Fruit fly (Drosophila melanogaster): ENCODE results near the gene djl.
A peak's percentile ranks its signal among the peaks of the same experiment; 100 is the strongest.

djl gene

DNA sequence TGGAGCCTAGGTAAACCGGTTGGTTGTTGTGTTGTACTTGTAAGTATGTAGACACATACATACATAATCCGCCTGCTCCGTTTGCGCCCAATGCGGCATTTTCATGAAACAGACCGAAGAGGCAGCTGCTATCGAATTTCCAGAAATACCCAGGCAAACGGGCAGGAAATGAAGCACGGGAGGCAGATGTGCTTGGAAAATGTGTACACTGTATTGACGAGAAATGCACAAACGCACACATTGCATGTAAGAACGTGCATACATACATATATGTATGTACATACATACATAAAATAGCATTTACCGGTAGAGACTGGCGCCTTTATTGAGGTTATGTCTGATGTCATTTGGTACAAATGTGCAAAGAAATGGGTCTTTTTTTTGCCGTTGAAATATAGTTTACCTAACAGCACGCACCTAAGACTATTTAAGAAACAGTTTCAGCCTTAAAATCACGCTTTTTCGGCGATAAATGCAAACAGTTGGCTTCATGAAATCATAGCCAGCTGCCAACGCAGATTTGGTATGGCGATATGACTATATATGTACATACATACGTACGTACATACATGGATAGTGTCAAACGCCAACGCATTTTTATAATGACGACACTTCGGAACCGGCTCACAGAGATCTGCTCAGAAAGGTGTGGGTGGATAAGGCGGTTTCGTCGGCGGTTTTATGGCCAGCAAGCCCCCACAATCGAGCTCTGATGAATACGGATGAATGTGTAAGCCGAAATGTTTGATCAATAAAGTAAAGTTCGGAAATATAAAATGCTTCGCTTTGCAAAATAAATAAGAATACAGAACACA lies 29.2 kb downstream of the djl start:
- TF ChIP-seq dsx (GFP tag; optimal IDR thresholded peaks at IDR 0.05; ENCODE audit: poor library complexity, severe bottlenecking) (peak; percentile 32), ss (GFP tag; optimal IDR thresholded peaks at IDR 0.05) (peak in 1 of 2 experiments; percentile 13), achi (GFP tag; optimal IDR thresholded peaks at IDR 0.05) (peak; percentile 2), Ets21C (GFP tag; optimal IDR thresholded peaks at IDR 0.05) (no peak), CG6808 (GFP tag; optimal IDR thresholded peaks at IDR 0.05) (peak; percentile 35), Met (GFP tag; optimal IDR thresholded peaks at IDR 0.05) (peak; percentile 12), Sox15 (GFP tag; optimal IDR thresholded peaks at IDR 0.05) (no peak), pdm3 (GFP tag; optimal IDR thresholded peaks at IDR 0.05) (no peak), CG6854 (GFP tag; optimal IDR thresholded peaks at IDR 0.05) (peak; percentile 2), Hr4 (GFP tag; optimal IDR thresholded peaks at IDR 0.05) (no peak), fkh (GFP tag; optimal IDR thresholded peaks at IDR 0.05) (peak; percentile 42), Eip78C (GFP tag) (peak; percentile 42), svp (GFP tag) (peak; percentile 11), topi (GFP tag; optimal IDR thresholded peaks at IDR 0.05) (no peak), CG3919 (GFP tag; optimal IDR thresholded peaks at IDR 0.05) (no peak), Smox (GFP tag; optimal IDR thresholded peaks at IDR 0.05) (no peak), Hr38 (GFP tag; optimal IDR thresholded peaks at IDR 0.05) (no peak), Lpt (GFP tag; optimal IDR thresholded peaks at IDR 0.05) (peak; percentile 67)

DNA sequence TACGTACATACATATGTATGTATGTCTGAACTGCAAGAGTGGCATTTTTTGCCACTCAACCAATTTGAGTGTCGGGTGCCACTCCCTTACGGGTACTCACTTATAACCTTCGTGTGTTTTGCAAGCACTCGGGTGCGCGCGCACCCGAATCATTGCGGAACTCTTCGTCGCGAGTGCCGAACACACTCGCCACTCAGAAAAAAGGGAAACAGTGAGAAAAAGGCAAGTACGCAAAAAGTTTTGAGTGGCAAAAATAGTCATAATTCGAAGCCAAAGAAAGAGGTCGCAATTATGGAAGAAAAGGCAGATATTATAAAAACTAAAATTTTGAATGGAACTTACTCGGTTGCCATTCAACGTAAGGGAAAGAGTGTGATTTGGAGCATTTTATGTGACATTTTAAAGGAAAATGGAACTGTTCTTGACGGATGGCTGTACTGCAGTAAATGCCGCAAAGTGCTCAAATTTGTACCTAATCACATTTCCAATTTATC lies 29.8 kb downstream of the djl start:
- TF ChIP-seq CG6854 (GFP tag; optimal IDR thresholded peaks at IDR 0.05) (no peak), spab (GFP tag; optimal IDR thresholded peaks at IDR 0.05) (no peak), CG11762 (GFP tag; optimal IDR thresholded peaks at IDR 0.05; ENCODE audit: insufficient read depth) (no peak), vri (GFP tag; optimal IDR thresholded peaks at IDR 0.05) (no peak), salr (GFP tag; optimal IDR thresholded peaks at IDR 0.05) (peak in 1 of 2 experiments; percentile 3), Gug (GFP tag; IDR thresholded peaks at IDR 0.05) (no peak), CG32006 (GFP tag; optimal IDR thresholded peaks at IDR 0.05) (no peak), Sox102F (GFP tag; optimal IDR thresholded peaks at IDR 0.05) (no peak), CG11902 (GFP tag; optimal IDR thresholded peaks at IDR 0.05) (no peak), CG6792 (GFP tag; optimal IDR thresholded peaks at IDR 0.05) (no peak), CG8319 (GFP tag; optimal IDR thresholded peaks at IDR 0.05) (no peak), fd85E (GFP tag; optimal IDR thresholded peaks at IDR 0.05) (no peak), Hr4 (GFP tag; optimal IDR thresholded peaks at IDR 0.05) (peak; percentile 26), CG3032 (tag; optimal IDR thresholded peaks at IDR 0.05) (peak; percentile 4), achi (GFP tag; optimal IDR thresholded peaks at IDR 0.05) (no peak), CG8632 (GFP tag; optimal IDR thresholded peaks at IDR 0.05) (peak; percentile 8), Met (GFP tag; optimal IDR thresholded peaks at IDR 0.05) (peak; percentile 28), fd59A (GFP tag; optimal IDR thresholded peaks at IDR 0.05) (no peak), Smox (GFP tag; optimal IDR thresholded peaks at IDR 0.05) (no peak), Ets21C (GFP tag; optimal IDR thresholded peaks at IDR 0.05) (no peak), esn (GFP tag; optimal IDR thresholded peaks at IDR 0.05) (no peak), CG6276 (GFP tag; optimal IDR thresholded peaks at IDR 0.05) (no peak), CG6163 (GFP tag; IDR thresholded peaks at IDR 0.05) (0 out of 3 replicates have a peak, but pooled peaks have one; percentile 7), Ets96B (tag; optimal IDR thresholded peaks at IDR 0.05) (no peak), CG31627 (GFP tag; optimal IDR thresholded peaks at IDR 0.05) (no peak), acj6 (GFP tag; optimal IDR thresholded peaks at IDR 0.05) (no peak), Hr38 (GFP tag; optimal IDR thresholded peaks at IDR 0.05) (no peak), dsx (GFP tag; optimal IDR thresholded peaks at IDR 0.05; ENCODE audit: poor library complexity, severe bottlenecking) (no peak), CG8119 (GFP tag; IDR thresholded peaks at IDR 0.05) (peak; percentile 35; the same call in 2 of the 3 replicates), CG1621 (tag; optimal IDR thresholded peaks at IDR 0.05) (peak; percentile 13), cyc (GFP tag; optimal IDR thresholded peaks at IDR 0.05) (no peak), CG4318 (GFP tag; optimal IDR thresholded peaks at IDR 0.05) (no peak), Eip75B (GFP tag; optimal IDR thresholded peaks at IDR 0.05) (no peak), CG9139 (GFP tag; optimal IDR thresholded peaks at IDR 0.05) (no peak), topi (GFP tag; optimal IDR thresholded peaks at IDR 0.05) (peak; percentile 16), CG7368 (GFP tag; optimal IDR thresholded peaks at IDR 0.05) (no peak), CG10669 (GFP tag; optimal IDR thresholded peaks at IDR 0.05) (no peak), lz (GFP tag; optimal IDR thresholded peaks at IDR 0.05) (peak; percentile 1)
